Fruit fly (Drosophila melanogaster) whole organism, embryonic: Measurements from ENCODE around the gene barr.
A peak's percentile ranks its signal among the peaks of the same experiment; 100 is the strongest.

ENCODE experiments used
- Aef1 ChIP-seq: fragments of 200-800 bp; sonication (Bioruptor generic); IDR thresholded peaks from 3 replicates; pipeline ENCODE4 v1.3.6; 2022; ENCODE audit warnings: missing biosample characterization, missing genetic modification characterization
- BEAF-32 ChIP-seq: fragments of 200-800 bp; sonication (Bioruptor generic); optimal IDR thresholded peaks from 3 replicates; lab custom pipeline; 2017; ENCODE audit warnings: missing biosample characterization, missing genetic modification characterization, mild to moderate bottlenecking, moderate library complexity, missing genetic modification reagents
- Bgb ChIP-seq: fragments of 200-800 bp; sonication (Bioruptor generic); IDR thresholded peaks from 2 replicates; pipeline ENCODE4 v1.3.6; 2022; ENCODE audit warnings: missing biosample characterization, missing genetic modification characterization; ENCODE audit not compliant: partially characterized antibody
- CG1233 ChIP-seq: fragments of 200-800 bp; sonication (Bioruptor generic); optimal IDR thresholded peaks from 4 replicates; lab custom pipeline; 2018; ENCODE audit warnings: missing biosample characterization, mild to moderate bottlenecking, missing genetic modification characterization
- CG1602 ChIP-seq: fragments of 200-800 bp; sonication (Bioruptor generic); optimal IDR thresholded peaks from 3 replicates; lab custom pipeline; 2016; ENCODE audit warnings: missing biosample characterization, missing genetic modification characterization
- CG17186 ChIP-seq: fragments of 200-800 bp; sonication (Bioruptor generic); optimal IDR thresholded peaks from 3 replicates; lab custom pipeline; 2017; ENCODE audit warnings: missing biosample characterization, missing genetic modification reagents, missing genetic modification characterization
- CG2712 ChIP-seq: fragments of 200-800 bp; optimal IDR thresholded peaks from 3 replicates; lab custom pipeline; 2019; ENCODE audit warnings: missing biosample characterization, mild to moderate bottlenecking, missing genetic modification characterization, moderate library complexity
- CG34224 ChIP-seq: fragments of 200-800 bp; sonication (Bioruptor generic); IDR thresholded peaks from 3 replicates; pipeline ENCODE4 v1.3.6; 2022; ENCODE audit warnings: missing biosample characterization, missing genetic modification characterization; ENCODE audit not compliant: partially characterized antibody
- CG34376 ChIP-seq: fragments of 200-800 bp; sonication (Bioruptor generic); optimal IDR thresholded peaks from 2 replicates; lab custom pipeline; 2018; ENCODE audit warnings: missing biosample characterization, mild to moderate bottlenecking, missing genetic modification characterization
- CG34422 ChIP-seq: fragments of 200-800 bp; sonication (Bioruptor generic); IDR thresholded peaks from 3 replicates; pipeline ENCODE4 v1.3.6; 2022; ENCODE audit warnings: missing biosample characterization, missing genetic modification characterization
- CG43689 ChIP-seq: fragments of 200-800 bp; sonication (Bioruptor generic); IDR thresholded peaks from 2 replicates; pipeline ENCODE4 v1.3.6; 2022; ENCODE audit warnings: missing biosample characterization, missing genetic modification characterization
- CG5180 ChIP-seq: fragments of 200-800 bp; sonication (Bioruptor generic); optimal IDR thresholded peaks from 3 replicates; lab custom pipeline; 2017; ENCODE audit warnings: missing biosample characterization, missing genetic modification characterization, mild to moderate bottlenecking, moderate library complexity, missing genetic modification reagents
- CG6175 ChIP-seq: fragments of 200-800 bp; sonication (Bioruptor generic); IDR thresholded peaks from 3 replicates; pipeline ENCODE4 v1.3.6; 2022; ENCODE audit warnings: missing biosample characterization, missing genetic modification characterization
- CG6654 ChIP-seq: fragments of 200-800 bp; sonication (Bioruptor generic); optimal IDR thresholded peaks from 2 replicates; lab custom pipeline; 2017; ENCODE audit warnings: missing biosample characterization, mild to moderate bottlenecking, missing genetic modification characterization
- CG8290 ChIP-seq, 3 experiments: fragments of 200-800 bp; sonication (Bioruptor generic); optimal IDR thresholded peaks; 2 replicates each; lab custom pipeline; 2016 to 2019; ENCODE audit warnings: missing biosample characterization in 3 of 3, missing genetic modification characterization in 3 of 3, mild to moderate bottlenecking in 2 of 3, moderate library complexity in 1 of 3
- CG9437 ChIP-seq: fragments of 200-800 bp; sonication (Bioruptor generic); optimal IDR thresholded peaks from 2 replicates; lab custom pipeline; 2018; ENCODE audit warnings: missing biosample characterization, mild to moderate bottlenecking, missing genetic modification characterization
- CG9817 ChIP-seq: fragments of 200-800 bp; sonication (Bioruptor generic); optimal IDR thresholded peaks from 2 replicates; lab custom pipeline; 2018; ENCODE audit warnings: missing biosample characterization, mild to moderate bottlenecking, missing genetic modification characterization, moderate library complexity
- D19A ChIP-seq: fragments of 200-800 bp; optimal IDR thresholded peaks from 3 replicates; lab custom pipeline; 2019; ENCODE audit warnings: missing biosample characterization, mild to moderate bottlenecking, missing genetic modification characterization, moderate library complexity
- Dll ChIP-seq: fragments of 200-800 bp; sonication (Bioruptor generic); IDR thresholded peaks from 4 replicates; pipeline ENCODE4 v1.3.6; 2022; ENCODE audit warnings: missing biosample characterization, missing genetic modification characterization; ENCODE audit not compliant: partially characterized antibody
- Dp ChIP-seq: fragments of 200-800 bp; sonication (Bioruptor generic); optimal IDR thresholded peaks from 2 replicates; lab custom pipeline; 2018; ENCODE audit warnings: missing biosample characterization, mild to moderate bottlenecking, missing genetic modification characterization, moderate library complexity
- E2f2 ChIP-seq: fragments of 200-800 bp; sonication (Bioruptor generic); IDR thresholded peaks from 2 replicates; pipeline ENCODE4 v1.3.6; 2022; ENCODE audit warnings: missing biosample characterization, missing genetic modification characterization
- Ets65A ChIP-seq: fragments of 200-800 bp; sonication (Bioruptor generic); peaks from one replicate; lab custom pipeline; 2016; ENCODE audit warnings: missing biosample characterization, missing genetic modification characterization
- Ets97D ChIP-seq: fragments of 200-800 bp; sonication (Bioruptor generic); optimal IDR thresholded peaks from 3 replicates; lab custom pipeline; 2016; ENCODE audit warnings: missing biosample characterization, missing genetic modification characterization
- HLH3B ChIP-seq: fragments of 200-800 bp; sonication (Bioruptor generic); IDR thresholded peaks from 2 replicates; pipeline ENCODE4 v1.3.6; 2022; ENCODE audit warnings: missing biosample characterization, missing genetic modification characterization
- HLH54F ChIP-seq: fragments of 200-800 bp; sonication (Bioruptor generic); optimal IDR thresholded peaks from 3 replicates; lab custom pipeline; 2016; ENCODE audit warnings: missing biosample characterization, missing genetic modification characterization
- Hr78 ChIP-seq, 2 experiments: fragments of 200-800 bp in 1 of 2; fragments of >200 bp in 1 of 2; sonication (Bioruptor generic) in 1 of 2; optimal IDR thresholded peaks; 2 replicates each; lab custom pipeline; 2017 to 2019; ENCODE audit warnings: missing biosample characterization in 2 of 2, missing genetic modification characterization in 2 of 2, mild to moderate bottlenecking in 1 of 2, moderate library complexity in 1 of 2
- Lim3 ChIP-seq: fragments of 200-800 bp; sonication (Bioruptor generic); IDR thresholded peaks from 2 replicates; pipeline ENCODE4 v1.3.6; 2022; ENCODE audit warnings: missing biosample characterization, missing genetic modification characterization
- MBD-R2 ChIP-seq: fragments of 200-800 bp; sonication (Bioruptor generic); IDR thresholded peaks from 2 replicates; pipeline ENCODE4 v1.3.6; 2022; ENCODE audit warnings: missing biosample characterization, missing genetic modification characterization
- NC2α ChIP-seq: fragments of 200-800 bp; sonication (Bioruptor generic); optimal IDR thresholded peaks from 2 replicates; lab custom pipeline; 2016; ENCODE audit warnings: missing biosample characterization, missing genetic modification characterization
- Pdp1 ChIP-seq, 2 experiments: fragments of 200-800 bp; sonication (Bioruptor generic); optimal IDR thresholded peaks; 3 replicates each; lab custom pipeline; 2016; ENCODE audit warnings: missing biosample characterization in 2 of 2, missing genetic modification characterization in 2 of 2, mild to moderate bottlenecking in 1 of 2, moderate library complexity in 1 of 2
- Vsx1 ChIP-seq: fragments of 200-800 bp; sonication (Bioruptor generic); optimal IDR thresholded peaks from 2 replicates; lab custom pipeline; 2017; ENCODE audit warnings: missing biosample characterization, mild to moderate bottlenecking, missing genetic modification characterization, missing genetic modification reagents
- ab ChIP-seq: fragments of 200-800 bp; sonication (Bioruptor generic); optimal IDR thresholded peaks from 2 replicates; lab custom pipeline; 2016; ENCODE audit warnings: missing biosample characterization, missing genetic modification characterization
- ash1 ChIP-seq: fragments of 200-800 bp; sonication (Bioruptor generic); optimal IDR thresholded peaks from 2 replicates; lab custom pipeline; 2018; ENCODE audit warnings: missing biosample characterization, mild to moderate bottlenecking, missing genetic modification characterization
- chm ChIP-seq: fragments of 200-800 bp; sonication (Bioruptor generic); IDR thresholded peaks from 2 replicates; pipeline ENCODE4 v1.3.6; 2022; ENCODE audit warnings: missing biosample characterization, missing genetic modification characterization
- ci ChIP-seq: fragments of 200-800 bp; sonication (Bioruptor generic); IDR thresholded peaks from 3 replicates; pipeline ENCODE4 v1.3.6; 2022; ENCODE audit warnings: missing biosample characterization, missing genetic modification characterization
- da ChIP-seq: fragments of 200-800 bp; sonication (Bioruptor generic); optimal IDR thresholded peaks from 2 replicates; lab custom pipeline; 2016; ENCODE audit warnings: missing biosample characterization, missing genetic modification characterization
- dm ChIP-seq: fragments of 200-800 bp; sonication (Bioruptor generic); optimal IDR thresholded peaks from 3 replicates; lab custom pipeline; 2016; ENCODE audit warnings: missing biosample characterization, missing genetic modification characterization
- exex ChIP-seq: fragments of 200-800 bp; sonication (Bioruptor generic); optimal IDR thresholded peaks from 4 replicates; lab custom pipeline; 2018; ENCODE audit warnings: missing biosample characterization, mild to moderate bottlenecking, missing genetic modification characterization, moderate library complexity
- fru ChIP-seq: fragments of >200 bp; optimal IDR thresholded peaks from 2 replicates; lab custom pipeline; 2017
- gfzf ChIP-seq: fragments of 200-800 bp; sonication (Bioruptor generic); optimal IDR thresholded peaks from 2 replicates; lab custom pipeline; 2016; ENCODE audit warnings: missing biosample characterization, mild to moderate bottlenecking, missing genetic modification characterization, moderate library complexity
- nerfin-2 ChIP-seq: fragments of 200-800 bp; sonication (Bioruptor generic); IDR thresholded peaks from 2 replicates; pipeline ENCODE4 v1.3.6; 2022; ENCODE audit warnings: missing biosample characterization, missing genetic modification characterization; ENCODE audit not compliant: partially characterized antibody
- p53 ChIP-seq: fragments of 200-800 bp; sonication (Bioruptor generic); optimal IDR thresholded peaks from 2 replicates; lab custom pipeline; 2016; ENCODE audit warnings: missing biosample characterization, missing genetic modification characterization
- tna ChIP-seq: fragments of 200-800 bp; sonication (Bioruptor generic); IDR thresholded peaks from 2 replicates; pipeline ENCODE4 v1.3.6; 2022; ENCODE audit warnings: missing biosample characterization, missing genetic modification characterization; ENCODE audit not compliant: partially characterized antibody
- wor ChIP-seq: fragments of 200-800 bp; sonication (Bioruptor generic); IDR thresholded peaks from 2 replicates; pipeline ENCODE4 v1.3.6; 2022; ENCODE audit warnings: missing biosample characterization, missing genetic modification characterization
- zen ChIP-seq: fragments of 200-800 bp; sonication (Bioruptor generic); optimal IDR thresholded peaks from 3 replicates; lab custom pipeline; 2018; ENCODE audit warnings: missing biosample characterization, mild to moderate bottlenecking, missing genetic modification characterization, moderate library complexity

barr gene

DNA sequence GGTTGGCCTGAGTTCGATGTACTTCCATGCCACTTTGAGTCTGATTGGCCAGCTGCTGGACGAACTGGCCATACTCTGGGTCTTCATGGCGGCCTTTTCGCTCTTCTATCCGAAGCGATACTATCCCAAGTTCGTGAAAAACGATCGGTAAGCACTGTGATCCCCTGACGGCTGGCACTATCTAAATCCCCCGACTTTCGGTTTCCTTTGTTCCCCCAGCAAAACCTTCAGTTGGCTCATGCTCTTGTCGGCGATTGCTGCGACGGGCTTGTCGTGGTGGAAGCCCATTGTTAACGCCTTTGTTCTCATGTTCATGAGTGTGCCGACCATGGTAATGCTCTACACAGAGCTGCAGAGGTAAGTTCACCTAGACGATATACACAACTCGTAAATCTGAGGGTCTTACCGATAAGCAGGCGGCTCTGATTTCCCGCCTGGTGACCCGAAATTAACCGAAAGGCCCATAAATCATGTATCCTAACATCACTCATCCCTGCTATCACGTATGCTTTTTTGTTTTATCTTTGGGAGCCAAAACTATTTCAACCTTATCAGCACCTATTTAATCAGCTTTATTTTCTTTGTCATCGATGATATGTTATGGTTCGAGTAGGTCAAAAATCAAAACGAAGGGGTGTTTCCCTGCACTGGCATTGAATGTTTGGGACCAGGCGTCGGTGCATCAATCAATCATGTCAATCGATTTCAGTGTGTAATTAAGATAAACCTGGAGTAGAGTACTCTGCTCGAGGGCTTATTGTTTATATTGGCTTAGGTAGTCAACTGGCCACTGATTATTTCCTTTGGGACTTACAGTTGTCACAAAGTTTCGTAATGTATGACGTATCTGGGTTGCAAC lies 8.2 kb upstream of the barr start (continued):
- TF ChIP-seq CG5180 (GFP tag; lab: Kevin White, UChicago) (peak; percentile 36), NC2α (GFP tag; lab: Kevin White, UChicago) (no peak), Lim3 (GFP tag; lab: Robert Waterston, UW) (no peak), ash1 (GFP tag; lab: Kevin White, UChicago) (no peak), CG2712 (tag; lab: Kevin White, UChicago) (no peak), Vsx1 (peak; percentile 68), nerfin-2 (GFP tag; lab: Robert Waterston, UW) (no peak), CG9437 (GFP tag; lab: Kevin White, UChicago) (no peak), HLH54F (no peak), dm (GFP tag; lab: Kevin White, UChicago) (no peak)

DNA sequence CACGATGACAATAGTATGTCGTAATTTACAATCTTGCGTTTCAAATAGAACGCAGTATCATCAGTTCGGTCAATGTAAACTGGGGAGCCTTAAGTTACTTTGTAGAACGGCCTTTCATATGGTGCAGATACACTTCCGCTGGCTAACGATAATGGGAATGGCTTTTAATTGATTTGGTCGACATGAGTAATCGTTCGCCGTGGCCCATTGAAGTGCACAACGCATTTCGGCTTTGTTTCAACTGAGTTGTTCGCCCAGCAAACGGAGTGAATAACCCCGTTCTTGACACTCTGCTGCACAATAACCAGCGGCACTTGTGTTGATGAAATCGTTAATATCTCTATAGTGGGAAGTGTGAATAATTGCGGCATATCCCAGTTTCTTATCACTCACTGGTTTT lies 6.8 kb upstream of the barr start:
- TF ChIP-seq tna (GFP tag; lab: Robert Waterston, UW) (no peak), ab (GFP tag; lab: Kevin White, UChicago) (no peak), Hr78 (GFP tag; optimal IDR thresholded peaks at IDR 0.05; lab: Kevin White, UChicago) (peak in 1 of 2 experiments; percentile 64), CG1602 (GFP tag; lab: Kevin White, UChicago) (no peak), CG34376 (GFP tag; lab: Kevin White, UChicago) (peak; percentile 19), Pdp1 (GFP tag; optimal IDR thresholded peaks at IDR 0.05; lab: Kevin White, UChicago) (peak in 1 of 2 experiments; percentile 47), E2f2 (GFP tag; lab: Robert Waterston, UW) (no peak), CG34224 (GFP tag; lab: Robert Waterston, UW) (no peak), D19A (tag; lab: Kevin White, UChicago) (peak; percentile 39), exex (tag; lab: Kevin White, UChicago) (peak; percentile 9), HLH3B (GFP tag; lab: Robert Waterston, UW) (no peak), NC2α (GFP tag; lab: Kevin White, UChicago) (no peak)

DNA sequence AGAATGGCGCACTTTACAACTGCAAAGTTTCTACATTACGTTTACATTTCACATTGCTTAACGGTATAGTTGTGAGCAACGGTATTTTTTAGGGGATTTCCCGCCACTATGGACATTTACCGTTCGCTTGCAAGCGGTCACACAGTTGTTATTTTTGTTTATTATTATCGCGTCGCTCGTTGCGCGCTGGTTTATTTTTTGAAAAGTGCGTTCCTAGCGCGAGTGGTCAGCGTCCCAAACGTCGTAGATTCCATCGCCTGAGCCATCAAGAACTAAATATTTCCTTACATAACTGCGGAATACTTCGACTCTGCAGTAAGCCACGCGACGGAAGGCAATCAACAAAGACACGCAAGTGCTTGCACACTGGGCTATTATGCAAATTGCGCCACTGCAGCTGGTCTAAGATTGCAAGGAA lies 5.1 kb upstream of the barr start, which contains the start of gene bwa:
bwa (plus strand) TSS at position 159 of the 418 bp plus-strand sequence.
- no peak for TF ChIP-seq da (GFP tag; lab: Kevin White, UChicago)
- peak; percentile 43 for TF ChIP-seq CG17186 (GFP tag; lab: Kevin White, UChicago)
- no peak for TF ChIP-seq CG9817
- peak; percentile 83 for TF ChIP-seq Dp (GFP tag; lab: Kevin White, UChicago)
- TF ChIP-seq CG34422 (GFP tag; lab: Robert Waterston, UW) = peak; percentile 53; the same call in 1 of the 3 replicates
- TF ChIP-seq zen (tag; lab: Kevin White, UChicago) = peak; percentile 35
- peak; percentile 33 for TF ChIP-seq p53 (GFP tag; lab: Kevin White, UChicago)
- no peak for TF ChIP-seq CG8290 (GFP tag; optimal IDR thresholded peaks at IDR 0.05; lab: Kevin White, UChicago)
- peak in 1 of 2 experiments; percentile 34 for TF ChIP-seq CG8290 (tag; optimal IDR thresholded peaks at IDR 0.05; lab: Kevin White, UChicago)
- peak; percentile 58 for TF ChIP-seq Ets97D (GFP tag; lab: Kevin White, UChicago)
- no peak for TF ChIP-seq wor (GFP tag; lab: Robert Waterston, UW)
- 0 out of 2 replicates have a peak, but pooled peaks have one; percentile 30 for TF ChIP-seq chm (GFP tag; lab: Robert Waterston, UW)
- no peak for TF ChIP-seq CG6654 (GFP tag; lab: Kevin White, UChicago)
- TF ChIP-seq Ets65A (GFP tag; lab: Kevin White, UChicago) = peak; percentile 49
- no peak for TF ChIP-seq CG6175 (GFP tag; lab: Robert Waterston, UW)
- TF ChIP-seq Dll (GFP tag; lab: Robert Waterston, UW) = peak; percentile 16; the same call in 1 of the 4 replicates
- peak; percentile 96 for TF ChIP-seq gfzf (GFP tag; lab: Kevin White, UChicago)
- 0 out of 3 replicates have a peak, but pooled peaks have one; percentile 16 for TF ChIP-seq ci
- TF ChIP-seq fru = no peak
- peak; percentile 51 for TF ChIP-seq MBD-R2 (GFP tag; lab: Robert Waterston, UW)
- peak; percentile 35; the same call in 2 of the 3 replicates for TF ChIP-seq Aef1 (GFP tag; lab: Robert Waterston, UW)
- peak; percentile 44 for TF ChIP-seq BEAF-32 (GFP tag; lab: Kevin White, UChicago)
- TF ChIP-seq Bgb (GFP tag; lab: Robert Waterston, UW) = peak; percentile 29; the same call in 1 of the 2 replicates
- TF ChIP-seq CG1233 (GFP tag; lab: Kevin White, UChicago) = peak; percentile 0
- TF ChIP-seq CG43689 = no peak
